Worm (Caenorhabditis elegans) whole organism, L4 larva: ENCODE results near the gene sre-26.
A peak's percentile ranks its signal among the peaks of the same experiment; 100 is the strongest.

Experiments
- F26F4.8 ChIP-seq: fragments of 200-800 bp; sonication (Bioruptor generic); conservative IDR thresholded peaks from 2 replicates; pipeline ENCODE4 v1.3.6; 2022; ENCODE audit warnings: missing genetic modification characterization, missing compliant biosample characterization
- F44E2.7 ChIP-seq: fragments of 200-800 bp; sonication (Bioruptor generic); IDR thresholded peaks from 2 replicates; pipeline ENCODE4 v2.1.2; 2022; ENCODE audit warnings: missing genetic modification characterization, missing compliant biosample characterization
- F49E8.2 ChIP-seq: sonication (generic microtip); optimal IDR thresholded peaks from 2 replicates; lab custom pipeline; 2016; ENCODE audit warnings: missing compliant biosample characterization, mild to moderate bottlenecking, missing genetic modification characterization, borderline replicate concordance
- R02D3.7 ChIP-seq: fragments of 150-350 bp; sonication (generic microtip); optimal IDR thresholded peaks from 3 replicates; lab custom pipeline; 2014; ENCODE audit warnings: missing biosample characterization, missing genetic modification characterization
- T20F7.1 ChIP-seq: fragments of 200-800 bp; sonication (Bioruptor generic); optimal IDR thresholded peaks from 2 replicates; lab custom pipeline; 2018; ENCODE audit warnings: mild to moderate bottlenecking, missing genetic modification characterization, missing compliant biosample characterization
- T26A8.4 ChIP-seq: fragments of 200-800 bp; sonication (Bioruptor generic); IDR thresholded peaks from 2 replicates; pipeline ENCODE4 v1.3.6; 2022; ENCODE audit warnings: missing genetic modification characterization, missing compliant biosample characterization
- Y48G9A.11 ChIP-seq: fragments of 200-800 bp; sonication (Bioruptor generic); IDR thresholded peaks from 2 replicates; pipeline ENCODE4 v1.3.6; 2022; ENCODE audit warnings: missing genetic modification reagents, missing genetic modification characterization, missing compliant biosample characterization
- Y5F2A.4 ChIP-seq: fragments of 200-800 bp; sonication (Bioruptor generic); optimal IDR thresholded peaks from 2 replicates; lab custom pipeline; 2018; ENCODE audit warnings: mild to moderate bottlenecking, missing genetic modification characterization, missing compliant biosample characterization
- ZK337.2 ChIP-seq: fragments of 200-800 bp; sonication (Bioruptor generic); IDR thresholded peaks from 2 replicates; pipeline ENCODE4 v1.3.6; 2022; ENCODE audit warnings: missing genetic modification reagents, missing genetic modification characterization, missing compliant biosample characterization
- aha-1 ChIP-seq: fragments of 150-350 bp; peaks from one replicate; lab custom pipeline; 2014; ENCODE audit warnings: missing biosample characterization, missing genetic modification characterization
- ceh-62 ChIP-seq: sonication (generic microtip); optimal IDR thresholded peaks from 2 replicates; lab custom pipeline; 2017; ENCODE audit warnings: missing biosample characterization, missing genetic modification characterization
- ctbp-1 ChIP-seq: fragments of 200-800 bp; sonication (Bioruptor generic); IDR thresholded peaks from 2 replicates; pipeline ENCODE4 v1.3.6; 2022; ENCODE audit warnings: missing genetic modification reagents, missing genetic modification characterization, missing compliant biosample characterization
- daf-16 ChIP-seq, 3 experiments: sonication (generic microtip); optimal IDR thresholded peaks; 2 replicates each; lab custom pipeline; 2016 to 2017; ENCODE audit warnings: missing genetic modification characterization in 3 of 3, missing genetic modification reagents in 3 of 3, mild to moderate bottlenecking in 2 of 3, missing compliant biosample characterization in 2 of 3, missing biosample characterization in 1 of 3, moderate library complexity in 1 of 3
- daf-8 ChIP-seq: fragments of 200-800 bp; sonication (Bioruptor generic); IDR thresholded peaks from 2 replicates; pipeline ENCODE4 v1.3.6; 2022; ENCODE audit warnings: missing genetic modification characterization, missing compliant biosample characterization
- dmd-8 ChIP-seq: fragments of 200-800 bp; sonication (Bioruptor generic); IDR thresholded peaks from 2 replicates; pipeline ENCODE4 v1.3.6; 2022; ENCODE audit warnings: missing genetic modification characterization, missing compliant biosample characterization
- dmd-9 ChIP-seq: fragments of 200-800 bp; sonication (Bioruptor generic); IDR thresholded peaks from 2 replicates; pipeline ENCODE4 v1.3.6; 2022; ENCODE audit warnings: missing genetic modification reagents, missing genetic modification characterization, missing compliant biosample characterization
- dpl-1 ChIP-seq: fragments of 150-350 bp; optimal IDR thresholded peaks from 2 replicates; lab custom pipeline; 2014; ENCODE audit warnings: missing biosample characterization, missing genetic modification reagents, missing genetic modification characterization
- duxl-1 ChIP-seq: sonication (generic microtip); optimal IDR thresholded peaks from 2 replicates; lab custom pipeline; 2016; ENCODE audit warnings: mild to moderate bottlenecking, missing genetic modification characterization, moderate library complexity, missing compliant biosample characterization; ENCODE audit not compliant: poor library complexity
- dve-1 ChIP-seq: sonication (generic microtip); optimal IDR thresholded peaks from 2 replicates; lab custom pipeline; 2017; ENCODE audit warnings: antibody characterized with exemption, mild to moderate bottlenecking, missing genetic modification characterization, missing compliant biosample characterization; ENCODE audit not compliant: insufficient read depth
- egl-27 ChIP-seq: sonication (generic microtip); optimal IDR thresholded peaks from 3 replicates; lab custom pipeline; 2017; ENCODE audit warnings: missing biosample characterization, missing genetic modification reagents, missing genetic modification characterization
- fkh-10 ChIP-seq: fragments of 150-350 bp; optimal IDR thresholded peaks from 2 replicates; lab custom pipeline; 2014; ENCODE audit warnings: missing biosample characterization, missing genetic modification reagents, missing genetic modification characterization
- hif-1 ChIP-seq, 2 experiments: sonication (generic microtip); optimal IDR thresholded peaks; 2 replicates each; lab custom pipeline; 2016 to 2017; ENCODE audit warnings: missing compliant biosample characterization in 2 of 2, missing genetic modification characterization in 2 of 2, missing genetic modification reagents in 2 of 2, missing genotype in 2 of 2, mild to moderate bottlenecking in 1 of 2
- hlh-30 ChIP-seq: sonication (generic microtip); optimal IDR thresholded peaks from 2 replicates; lab custom pipeline; 2017; ENCODE audit warnings: antibody characterized with exemption, mild to moderate bottlenecking, missing genetic modification characterization, missing compliant biosample characterization; ENCODE audit not compliant: insufficient read depth
- lin-1 ChIP-seq: fragments of 200-800 bp; sonication (Bioruptor generic); IDR thresholded peaks from 2 replicates; pipeline ENCODE4 v1.3.6; 2022; ENCODE audit warnings: missing genetic modification reagents, missing genetic modification characterization, missing compliant biosample characterization
- lin-38 ChIP-seq: fragments of 200-800 bp; sonication (Bioruptor generic); IDR thresholded peaks from 2 replicates; pipeline ENCODE4 v1.3.6; 2022; ENCODE audit warnings: missing genetic modification reagents, missing genetic modification characterization, missing compliant biosample characterization
- lir-3 ChIP-seq: sonication (generic microtip); optimal IDR thresholded peaks from 2 replicates; lab custom pipeline; 2016; ENCODE audit warnings: mild to moderate bottlenecking, missing genetic modification characterization, missing compliant biosample characterization
- lsy-2 ChIP-seq, 2 experiments: fragments of 150-350 bp in 1 of 2; sonication (generic microtip) in 1 of 2; optimal IDR thresholded peaks; 2 replicates each; lab custom pipeline; 2014 to 2017; ENCODE audit warnings: missing biosample characterization in 2 of 2, missing genetic modification characterization in 2 of 2
- madf-9 ChIP-seq: fragments of 200-800 bp; sonication (Bioruptor generic); conservative IDR thresholded peaks from 2 replicates; pipeline ENCODE4 v1.3.6; 2022; ENCODE audit warnings: missing genetic modification reagents, missing genetic modification characterization, missing compliant biosample characterization
- mep-1 ChIP-seq: fragments of 150-350 bp; sonication (generic microtip); optimal IDR thresholded peaks from 3 replicates; lab custom pipeline; 2014; ENCODE audit warnings: missing biosample characterization, missing genetic modification characterization
- mes-2 ChIP-seq: sonication (generic microtip); optimal IDR thresholded peaks from 2 replicates; lab custom pipeline; 2016; ENCODE audit warnings: missing genotype, mild to moderate bottlenecking, missing genetic modification characterization, missing compliant biosample characterization; ENCODE audit not compliant: poor library complexity, severe bottlenecking
- mxl-3 ChIP-seq: fragments of 200-800 bp; sonication (Bioruptor generic); optimal IDR thresholded peaks from 2 replicates; lab custom pipeline; 2018; ENCODE audit warnings: mild to moderate bottlenecking, missing genetic modification characterization, missing compliant biosample characterization
- nhr-111 ChIP-seq: fragments of 200-800 bp; sonication (Bioruptor generic); optimal IDR thresholded peaks from 2 replicates; lab custom pipeline; 2018; ENCODE audit warnings: mild to moderate bottlenecking, missing genetic modification characterization, missing compliant biosample characterization
- nhr-237 ChIP-seq: sonication (generic microtip); optimal IDR thresholded peaks from 2 replicates; lab custom pipeline; 2017; ENCODE audit warnings: missing biosample characterization, missing genetic modification characterization
- nhr-28 ChIP-seq: fragments of 150-350 bp; optimal IDR thresholded peaks from 2 replicates; lab custom pipeline; 2014; ENCODE audit warnings: missing biosample characterization, missing genetic modification characterization
- nhr-42 ChIP-seq: fragments of 200-800 bp; sonication (Bioruptor generic); IDR thresholded peaks from 2 replicates; pipeline ENCODE4 v1.3.6; 2022; ENCODE audit warnings: missing genetic modification characterization, missing compliant biosample characterization
- nhr-48 ChIP-seq: sonication (generic microtip); optimal IDR thresholded peaks from 2 replicates; lab custom pipeline; 2016; ENCODE audit warnings: mild to moderate bottlenecking, missing genetic modification characterization, missing compliant biosample characterization
- nhr-76 ChIP-seq: fragments of 150-350 bp; optimal IDR thresholded peaks from 2 replicates; lab custom pipeline; 2014; ENCODE audit warnings: missing biosample characterization, missing genetic modification characterization
- spr-1 ChIP-seq: sonication (generic microtip); optimal IDR thresholded peaks from 2 replicates; lab custom pipeline; 2016; ENCODE audit warnings: mild to moderate bottlenecking, missing genetic modification characterization, missing compliant biosample characterization
- spr-3 ChIP-seq: fragments of 200-800 bp; sonication (Bioruptor generic); optimal IDR thresholded peaks from 2 replicates; lab custom pipeline; 2018; ENCODE audit warnings: mild to moderate bottlenecking, missing genetic modification characterization, missing compliant biosample characterization
- tag-97 ChIP-seq: fragments of 200-800 bp; sonication (Bioruptor generic); IDR thresholded peaks from 2 replicates; pipeline ENCODE4 v1.3.6; 2022; ENCODE audit warnings: missing genetic modification characterization, missing compliant biosample characterization
- tra-1 ChIP-seq: fragments of 200-800 bp; sonication (Bioruptor generic); IDR thresholded peaks from 2 replicates; pipeline ENCODE4 v1.3.6; 2022; ENCODE audit warnings: missing genetic modification reagents, missing genetic modification characterization, missing compliant biosample characterization
- zip-11 ChIP-seq: fragments of 200-800 bp; sonication (Bioruptor generic); IDR thresholded peaks from 2 replicates; pipeline ENCODE4 v1.3.6; 2022; ENCODE audit warnings: missing genetic modification characterization, missing compliant biosample characterization

The sre-26 gene

ce11 chrII:12457275-12457674, 36.9 kb upstream of the sre-26 start, which contains the start of gene sre-38:
TSS of gene sre-38 (plus strand) at chrII:12457575.
- TF ChIP-seq tag-97 (GFP tag; lab: Robert Waterston, UW) (no peak), lin-1 (GFP tag; lab: Robert Waterston, UW) (no peak), nhr-111 (GFP tag; lab: Kevin White, UChicago) (no peak), nhr-237 (tag; lab: Kevin White, UChicago) (no peak)

- TF ChIP-seq spr-1 (tag; lab: Kevin White, UChicago) (no peak), T26A8.4 (GFP tag; lab: Robert Waterston, UW) (no peak), lir-3 (tag; lab: Kevin White, UChicago) (no peak), dmd-8 (GFP tag; lab: Robert Waterston, UW) (no peak)
Observed at ce11 chrII:12456633-12457032, 36.2 kb upstream of the sre-26 start, which contains the start of gene sre-32. TSS of gene sre-32 (minus strand) at chrII:12456733.

- TF ChIP-seq nhr-76 (tag; lab: Kevin White, UChicago) (no peak), R02D3.7 (no peak), daf-16 (GFP tag; optimal IDR thresholded peaks at IDR 0.05; lab: Kevin White, UChicago) (no peak), daf-16 (tag; optimal IDR thresholded peaks at IDR 0.05; lab: Kevin White, UChicago) (no peak), lin-38 (GFP tag; lab: Robert Waterston, UW) (no peak), aha-1 (peak; percentile 81)
- TF ChIP-seq, all 104 proteins: peak for 1
Observed at ce11 chrII:12452754-12453352, 32.5 kb upstream of the sre-26 start, which contains the start of the genes sre-35 and sre-33. TSS of gene sre-35 (minus strand) at chrII:12452854. TSS of gene sre-33 (plus strand) at chrII:12453302.

- TF ChIP-seq madf-9 (GFP tag; lab: Robert Waterston, UW) (no peak), ZK337.2 (GFP tag; lab: Robert Waterston, UW) (no peak), Y5F2A.4 (GFP tag; lab: Kevin White, UChicago) (no peak), dmd-9 (GFP tag; lab: Robert Waterston, UW) (no peak), duxl-1 (no peak), lin-1 (GFP tag; lab: Robert Waterston, UW) (no peak), lsy-2 (tag; optimal IDR thresholded peaks at IDR 0.05; lab: Kevin White, UChicago) (no peak), ceh-62 (tag; lab: Kevin White, UChicago) (no peak), F44E2.7 (GFP tag; lab: Robert Waterston, UW) (no peak), dpl-1 (GFP tag; lab: Kevin White, UChicago) (no peak), Y48G9A.11 (GFP tag; lab: Robert Waterston, UW) (no peak), nhr-48 (tag; lab: Kevin White, UChicago) (no peak), ctbp-1 (GFP tag; lab: Robert Waterston, UW) (no peak), F49E8.2 (tag; lab: Kevin White, UChicago) (no peak), fkh-10 (no peak), hif-1 (tag; optimal IDR thresholded peaks at IDR 0.05; lab: Kevin White, UChicago) (no peak), F26F4.8 (GFP tag; lab: Robert Waterston, UW) (no peak), nhr-28 (no peak), mep-1 (no peak)
Observed at ce11 chrII:12449849-12450248, 29.5 kb upstream of the sre-26 start, which contains the start of gene sre-34. TSS of gene sre-34 (plus strand) at chrII:12450149.

ce11 chrII:12448241-12448640, 27.9 kb upstream of the sre-26 start, which contains the start of gene srh-27:
TSS of gene srh-27 (plus strand) at chrII:12448541.
- no peak for TF ChIP-seq mxl-3 (GFP tag; lab: Kevin White, UChicago)
- TF ChIP-seq F26F4.8 (GFP tag; lab: Robert Waterston, UW) = no peak
- TF ChIP-seq daf-8 (GFP tag; lab: Robert Waterston, UW) = no peak
- no peak for TF ChIP-seq nhr-28
- no peak for TF ChIP-seq egl-27
- no peak for TF ChIP-seq tra-1 (GFP tag; lab: Robert Waterston, UW)
- TF ChIP-seq dpl-1 (GFP tag; lab: Kevin White, UChicago) = no peak
- no peak for TF ChIP-seq nhr-42 (GFP tag; lab: Robert Waterston, UW)
- TF ChIP-seq T20F7.1 (GFP tag; lab: Kevin White, UChicago) = no peak
- no peak for TF ChIP-seq spr-3
- no peak for TF ChIP-seq daf-16 (GFP tag; optimal IDR thresholded peaks at IDR 0.05; lab: Kevin White, UChicago)
- TF ChIP-seq daf-16 (tag; optimal IDR thresholded peaks at IDR 0.05; lab: Kevin White, UChicago) = no peak
- no peak for TF ChIP-seq hlh-30
- no peak for TF ChIP-seq dve-1 (tag; lab: Kevin White, UChicago)
- TF ChIP-seq mes-2 (tag; lab: Kevin White, UChicago) = no peak
- TF ChIP-seq T26A8.4 (GFP tag; lab: Robert Waterston, UW) = no peak
- no peak for TF ChIP-seq zip-11 (GFP tag; lab: Robert Waterston, UW)
